Worm (Caenorhabditis elegans) whole organism, young adult: Measurements from ENCODE around the gene sds-22.
A peak's percentile ranks its signal among the peaks of the same experiment; 100 is the strongest.

Source experiments
- B0019.2 ChIP-seq: fragments of 200-800 bp; sonication (Bioruptor generic); conservative IDR thresholded peaks from 2 replicates; pipeline ENCODE4 v1.3.6; 2022; ENCODE audit warnings: missing genetic modification reagents, missing genetic modification characterization, missing compliant biosample characterization
- D2030.7 ChIP-seq: fragments of 200-800 bp; sonication (Bioruptor generic); IDR thresholded peaks from 2 replicates; pipeline ENCODE4 v1.3.6; 2022; ENCODE audit warnings: missing genetic modification reagents, missing genetic modification characterization, missing compliant biosample characterization
- F22D6.2 ChIP-seq: sonication (generic microtip); optimal IDR thresholded peaks from 2 replicates; lab custom pipeline; 2016; ENCODE audit warnings: mild to moderate bottlenecking, missing genetic modification characterization, missing compliant biosample characterization
- F33H1.4 ChIP-seq: fragments of 200-800 bp; sonication (Bioruptor generic); IDR thresholded peaks from 2 replicates; pipeline ENCODE4 v1.3.6; 2022; ENCODE audit warnings: missing genetic modification reagents, missing genetic modification characterization, missing compliant biosample characterization
- F39B2.1 ChIP-seq: fragments of 200-800 bp; sonication (Bioruptor generic); IDR thresholded peaks from 2 replicates; pipeline ENCODE4 v1.3.6; 2022; ENCODE audit warnings: missing genetic modification reagents, missing genetic modification characterization, missing compliant biosample characterization
- F55B11.4 ChIP-seq: sonication (generic microtip); optimal IDR thresholded peaks from 2 replicates; lab custom pipeline; 2016; ENCODE audit warnings: missing compliant biosample characterization, missing genetic modification characterization, borderline replicate concordance; ENCODE audit not compliant: insufficient read depth
- T26A5.8 ChIP-seq: sonication (generic microtip); optimal IDR thresholded peaks from 2 replicates; lab custom pipeline; 2016; ENCODE audit warnings: missing genetic modification characterization, missing compliant biosample characterization
- Y56A3A.18 ChIP-seq: fragments of 200-800 bp; sonication (Bioruptor generic); IDR thresholded peaks from 2 replicates; pipeline ENCODE4 v1.3.6; 2022; ENCODE audit warnings: missing genetic modification reagents, missing genetic modification characterization, missing compliant biosample characterization
- Y67H2A.10 ChIP-seq: fragments of 200-800 bp; sonication (Bioruptor generic); conservative IDR thresholded peaks from 2 replicates; pipeline ENCODE4 v1.3.6; 2022; ENCODE audit warnings: missing genetic modification reagents, missing genetic modification characterization, missing compliant biosample characterization
- ama-1 ChIP-seq, 3 experiments: fragments of 150-350 bp in 1 of 3; sonication (generic microtip) in 2 of 3; optimal IDR thresholded peaks; 2 replicates each; lab custom pipeline; 2014 to 2018; ENCODE audit warnings: missing biosample characterization in 2 of 3, missing genetic modification characterization in 2 of 3, missing genetic modification reagents in 2 of 3
- attf-5 ChIP-seq: fragments of 200-800 bp; sonication (Bioruptor generic); optimal IDR thresholded peaks from 2 replicates; lab custom pipeline; 2018; ENCODE audit warnings: mild to moderate bottlenecking, missing genetic modification characterization, missing compliant biosample characterization
- ccch-3 ChIP-seq: fragments of 200-800 bp; sonication (Bioruptor generic); optimal IDR thresholded peaks from 2 replicates; lab custom pipeline; 2018; ENCODE audit warnings: mild to moderate bottlenecking, missing genetic modification characterization, missing compliant biosample characterization
- ceh-100 ChIP-seq: fragments of 200-800 bp; sonication (Bioruptor generic); IDR thresholded peaks from 2 replicates; pipeline ENCODE4 v1.3.6; 2022; ENCODE audit warnings: missing genetic modification reagents, missing genetic modification characterization, missing compliant biosample characterization
- ceh-27 ChIP-seq: fragments of 200-800 bp; sonication (Bioruptor generic); optimal IDR thresholded peaks from 2 replicates; lab custom pipeline; 2018; ENCODE audit warnings: mild to moderate bottlenecking, missing genetic modification characterization, moderate library complexity, missing compliant biosample characterization
- ceh-58 ChIP-seq: fragments of 200-800 bp; sonication (Bioruptor generic); IDR thresholded peaks from 2 replicates; pipeline ENCODE4 v1.3.6; 2022; ENCODE audit warnings: missing genetic modification characterization, missing compliant biosample characterization
- dpl-1 ChIP-seq: fragments of 150-350 bp; optimal IDR thresholded peaks from 2 replicates; lab custom pipeline; 2014; ENCODE audit warnings: missing biosample characterization, missing genetic modification reagents, missing genetic modification characterization
- egl-44 ChIP-seq: fragments of 200-800 bp; sonication (Bioruptor generic); IDR thresholded peaks from 2 replicates; pipeline ENCODE4 v1.3.6; 2022; ENCODE audit warnings: missing genetic modification reagents, missing genetic modification characterization, missing compliant biosample characterization
- hlh-12 ChIP-seq: sonication (generic microtip); optimal IDR thresholded peaks from 2 replicates; lab custom pipeline; 2016; ENCODE audit warnings: missing genetic modification characterization, missing compliant biosample characterization
- hlh-26 ChIP-seq: fragments of 200-800 bp; sonication (Bioruptor generic); conservative IDR thresholded peaks from 2 replicates; pipeline ENCODE4 v1.3.6; 2022; ENCODE audit warnings: missing genetic modification reagents, missing genetic modification characterization, missing compliant biosample characterization
- hmg-20 ChIP-seq: fragments of 200-800 bp; sonication (Bioruptor generic); IDR thresholded peaks from 2 replicates; pipeline ENCODE4 v1.3.6; 2022; ENCODE audit warnings: missing genetic modification reagents, missing genetic modification characterization, missing compliant biosample characterization
- let-526 ChIP-seq: fragments of 200-800 bp; sonication (Bioruptor generic); IDR thresholded peaks from 2 replicates; pipeline ENCODE4 v1.3.6; 2022; ENCODE audit warnings: missing genetic modification reagents, missing genetic modification characterization, missing compliant biosample characterization
- lin-26 ChIP-seq: fragments of 200-800 bp; sonication (Bioruptor generic); IDR thresholded peaks from 2 replicates; pipeline ENCODE4 v1.3.6; 2022; ENCODE audit warnings: missing genetic modification reagents, missing genetic modification characterization, missing compliant biosample characterization
- lsy-27 ChIP-seq: sonication (generic microtip); optimal IDR thresholded peaks from 2 replicates; lab custom pipeline; 2017; ENCODE audit warnings: missing genetic modification characterization, mild to moderate bottlenecking, missing compliant biosample characterization, antibody characterized with exemption, missing genotype, borderline replicate concordance; ENCODE audit not compliant: insufficient read depth
- madf-3 ChIP-seq: fragments of 200-800 bp; sonication (Bioruptor generic); IDR thresholded peaks from 2 replicates; pipeline ENCODE4 v1.3.6; 2022; ENCODE audit warnings: missing genetic modification reagents, missing genetic modification characterization, missing compliant biosample characterization
- madf-6 ChIP-seq: fragments of 200-800 bp; sonication (Bioruptor generic); IDR thresholded peaks from 2 replicates; pipeline ENCODE4 v1.3.6; 2022; ENCODE audit warnings: missing genetic modification reagents, missing genetic modification characterization, missing compliant biosample characterization
- madf-8 ChIP-seq: fragments of 200-800 bp; sonication (Bioruptor generic); conservative IDR thresholded peaks from 2 replicates; pipeline ENCODE4 v1.3.6; 2022; ENCODE audit warnings: missing genetic modification reagents, missing genetic modification characterization, missing compliant biosample characterization
- mcd-1 ChIP-seq: fragments of 200-800 bp; sonication (Bioruptor generic); IDR thresholded peaks from 2 replicates; pipeline ENCODE4 v1.3.6; 2022; ENCODE audit warnings: missing genetic modification reagents, missing genetic modification characterization, missing compliant biosample characterization
- mel-28 ChIP-seq: sonication (generic microtip); optimal IDR thresholded peaks from 2 replicates; lab custom pipeline; 2016; ENCODE audit warnings: borderline replicate concordance, mild to moderate bottlenecking, missing genetic modification characterization, missing compliant biosample characterization
- nfya-1 ChIP-seq: sonication (generic microtip); optimal IDR thresholded peaks from 2 replicates; lab custom pipeline; 2017; ENCODE audit warnings: antibody characterized with exemption, missing compliant biosample characterization, missing genetic modification characterization, borderline replicate concordance; ENCODE audit not compliant: insufficient read depth
- nhr-27 ChIP-seq: fragments of 200-800 bp; sonication (Bioruptor generic); optimal IDR thresholded peaks from 2 replicates; lab custom pipeline; 2018; ENCODE audit warnings: mild to moderate bottlenecking, missing genetic modification characterization, moderate library complexity, missing compliant biosample characterization
- nhr-90 ChIP-seq: sonication (generic microtip); optimal IDR thresholded peaks from 2 replicates; lab custom pipeline; 2016; ENCODE audit warnings: missing genotype, mild to moderate bottlenecking, missing genetic modification characterization, missing compliant biosample characterization
- repo-1 ChIP-seq: sonication (generic microtip); optimal IDR thresholded peaks from 2 replicates; lab custom pipeline; 2017; ENCODE audit warnings: mild to moderate bottlenecking, missing genetic modification characterization, missing compliant biosample characterization
- sdz-38 ChIP-seq: sonication (generic microtip); optimal IDR thresholded peaks from 2 replicates; lab custom pipeline; 2016; ENCODE audit warnings: missing genotype, missing genetic modification characterization, missing compliant biosample characterization
- sea-2 ChIP-seq: fragments of 200-800 bp; sonication (Bioruptor generic); IDR thresholded peaks from 2 replicates; pipeline ENCODE4 v1.3.6; 2022; ENCODE audit warnings: missing genetic modification characterization, missing compliant biosample characterization
- snpc-1.1 ChIP-seq: sonication (generic microtip); optimal IDR thresholded peaks from 2 replicates; lab custom pipeline; 2017; ENCODE audit warnings: missing genetic modification characterization, mild to moderate bottlenecking, missing compliant biosample characterization, antibody characterized with exemption, moderate library complexity, missing genotype, missing genetic modification reagents; ENCODE audit not compliant: insufficient read depth
- xnd-1 ChIP-seq: sonication (generic microtip); optimal IDR thresholded peaks from 2 replicates; lab custom pipeline; 2016; ENCODE audit warnings: missing genotype, missing genetic modification reagents, missing genetic modification characterization, missing compliant biosample characterization
- zim-3 ChIP-seq: sonication (generic microtip); optimal IDR thresholded peaks from 2 replicates; lab custom pipeline; 2017; ENCODE audit warnings: mild to moderate bottlenecking, missing genetic modification characterization, moderate library complexity, missing compliant biosample characterization
- ztf-18 ChIP-seq: sonication (generic microtip); optimal IDR thresholded peaks from 2 replicates; lab custom pipeline; 2016; ENCODE audit warnings: missing genotype, mild to moderate bottlenecking, missing genetic modification characterization, missing compliant biosample characterization

sds-22 gene

DNA sequence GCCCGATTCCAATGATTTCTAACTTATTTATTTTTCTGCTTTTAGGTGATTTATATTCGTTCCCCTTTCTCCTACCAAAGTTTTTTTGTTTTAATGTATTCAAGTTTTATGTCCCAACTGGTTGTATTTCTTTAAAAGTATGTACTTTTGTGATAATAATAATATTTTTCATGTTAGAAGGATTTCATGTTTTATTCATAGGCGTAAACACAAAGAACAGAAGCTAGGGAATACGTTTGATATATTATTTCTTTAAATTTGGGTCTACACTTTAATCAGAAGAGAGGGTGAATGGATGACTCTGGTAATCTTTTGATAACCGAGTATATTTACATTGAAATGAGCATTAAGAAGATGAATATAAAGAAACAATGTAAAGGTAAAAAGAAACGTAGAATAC, 7.9 kb downstream of the sds-22 start (continued):
- TF ChIP-seq Y67H2A.10 (GFP tag; lab: Robert Waterston, UW) (no peak), mel-28 (tag; lab: Kevin White, UChicago) (no peak), B0019.2 (no peak), madf-8 (GFP tag; lab: Robert Waterston, UW) (no peak), F33H1.4 (GFP tag; lab: Robert Waterston, UW) (0 out of 2 replicates have a peak, but pooled peaks have one; percentile 21), snpc-1.1 (tag; lab: Kevin White, UChicago) (no peak), ceh-27 (GFP tag; lab: Kevin White, UChicago) (no peak), F55B11.4 (tag; lab: Kevin White, UChicago) (no peak), zim-3 (tag; lab: Kevin White, UChicago) (no peak), T26A5.8 (no peak), nhr-27 (tag; lab: Kevin White, UChicago) (peak; percentile 59), ztf-18 (tag; lab: Kevin White, UChicago) (no peak), ama-1 (optimal IDR thresholded peaks at IDR 0.05; lab: Kevin White, UChicago) (no peak), ama-1 (GFP tag; optimal IDR thresholded peaks at IDR 0.05; lab: Kevin White, UChicago) (no peak), hmg-20 (GFP tag; lab: Robert Waterston, UW) (no peak), egl-44 (GFP tag; lab: Robert Waterston, UW) (no peak), madf-6 (peak; percentile 54), hlh-26 (GFP tag; lab: Robert Waterston, UW) (no peak), dpl-1 (GFP tag; lab: Kevin White, UChicago) (no peak), ceh-100 (GFP tag; lab: Robert Waterston, UW) (no peak), let-526 (GFP tag; lab: Robert Waterston, UW) (no peak), F39B2.1 (GFP tag; lab: Robert Waterston, UW) (no peak), xnd-1 (tag; lab: Kevin White, UChicago) (no peak), attf-5 (no peak), ccch-3 (GFP tag; lab: Kevin White, UChicago) (no peak), nhr-90 (tag; lab: Kevin White, UChicago) (no peak), sdz-38 (tag; lab: Kevin White, UChicago) (no peak), D2030.7 (GFP tag; lab: Robert Waterston, UW) (no peak), lsy-27 (tag; lab: Kevin White, UChicago) (no peak), F22D6.2 (no peak), lin-26 (GFP tag; lab: Robert Waterston, UW) (peak; percentile 68), mcd-1 (GFP tag; lab: Robert Waterston, UW) (no peak; the same call in 1 of the 2 replicates), repo-1 (tag; lab: Kevin White, UChicago) (no peak), ceh-58 (GFP tag; lab: Robert Waterston, UW) (no peak), Y56A3A.18 (GFP tag; lab: Robert Waterston, UW) (no peak), hlh-12 (no peak), sea-2 (GFP tag; lab: Robert Waterston, UW) (no peak), nfya-1 (tag; lab: Kevin White, UChicago) (no peak), madf-3 (GFP tag; lab: Robert Waterston, UW) (0 out of 2 replicates have a peak, but pooled peaks have one; percentile 7)

- TF ChIP-seq let-526 (GFP tag; lab: Robert Waterston, UW), result no peak
- TF ChIP-seq, all 124 proteins: peak for 0
Measured at ce11 chrII:7870062-7870461, 11.9 kb downstream of the sds-22 start, which contains the start of gene ztf-17. Gene ztf-17 (minus strand): TSS chrII:7870162.
